Worm (Caenorhabditis elegans): ENCODE data around the gene C35D6.13.

ce11 chrIV:16306918-16307317 lies 29.9 kb upstream of the C35D6.13 start:
- no peak for TF ChIP-seq lin-13 (GFP tag; optimal IDR thresholded peaks at IDR 0.05)
- TF ChIP-seq blmp-1 (tag; optimal IDR thresholded peaks at IDR 0.05; ENCODE audit: insufficient read depth): no peak
- no peak for TF ChIP-seq ama-1 (optimal IDR thresholded peaks at IDR 0.05)
- TF ChIP-seq sma-9 (GFP tag; optimal IDR thresholded peaks at IDR 0.05): no peak
- TF ChIP-seq sma-9 (tag; optimal IDR thresholded peaks at IDR 0.05): no peak
- no peak for TF ChIP-seq elt-3 (tag; optimal IDR thresholded peaks at IDR 0.05)
- TF ChIP-seq lsy-2 (tag; optimal IDR thresholded peaks at IDR 0.05): no peak
- TF ChIP-seq nhr-6 (tag; optimal IDR thresholded peaks at IDR 0.05): no peak
- no peak for TF ChIP-seq nhr-237 (tag; optimal IDR thresholded peaks at IDR 0.05)
- no peak for TF ChIP-seq ztf-11 (tag; optimal IDR thresholded peaks at IDR 0.05)
- no peak for TF ChIP-seq snpc-4 (tag; optimal IDR thresholded peaks at IDR 0.05)
- no peak for TF ChIP-seq unc-55 (GFP tag; optimal IDR thresholded peaks at IDR 0.05)
- TF ChIP-seq nhr-77 (tag; optimal IDR thresholded peaks at IDR 0.05): no peak
- TF ChIP-seq F13H6.1 (tag; optimal IDR thresholded peaks at IDR 0.05): no peak
- no peak for TF ChIP-seq egl-27 (tag; optimal IDR thresholded peaks at IDR 0.05)

Measured in whole organism, L2 larva.